Worm (Caenorhabditis elegans): ENCODE measurements around the gene xpf-1.

xpf-1 gene

DNA sequence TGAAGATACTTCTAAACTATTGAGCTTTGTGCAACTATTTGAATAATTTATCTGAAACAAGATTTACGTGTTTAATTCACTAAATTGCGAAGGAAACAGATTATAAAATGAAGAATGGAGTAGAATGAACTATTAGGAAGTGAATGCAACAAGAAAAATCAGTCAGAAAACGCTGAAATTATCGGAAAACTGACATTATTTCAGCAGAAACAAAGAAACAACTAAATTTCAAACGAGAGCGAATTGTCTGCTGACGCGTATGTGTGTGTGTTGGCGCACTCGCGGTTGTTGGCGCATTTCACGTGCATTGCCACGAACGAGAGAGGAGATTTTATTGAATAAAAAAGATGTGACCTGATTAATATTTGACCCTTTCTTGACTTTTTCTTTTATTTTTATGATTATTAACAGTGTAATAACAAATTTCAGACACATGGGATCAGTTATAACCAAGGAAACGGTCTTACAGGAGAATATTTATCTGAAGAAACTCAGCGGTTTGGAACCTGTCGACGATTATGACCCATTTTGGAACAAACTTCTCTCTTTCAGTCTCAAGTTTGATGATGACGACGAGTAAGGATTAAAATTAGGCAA lies 20.0 kb upstream of the xpf-1 start, which contains the start of the genes trr-1 and C47D12.2 (continued):
- TF ChIP-seq nfya-1 (tag; optimal IDR thresholded peaks at IDR 0.05) (no peak), zip-5 (tag; optimal IDR thresholded peaks at IDR 0.05) (no peak), gmeb-2 (tag; optimal IDR thresholded peaks at IDR 0.05) (no peak), K02D7.2 (tag; optimal IDR thresholded peaks at IDR 0.05) (no peak), tbx-2 (tag; optimal IDR thresholded peaks at IDR 0.05) (peak; percentile 48), ama-1 (optimal IDR thresholded peaks at IDR 0.05) (no peak), ceh-9 (tag; optimal IDR thresholded peaks at IDR 0.05) (no peak), dve-1 (tag; optimal IDR thresholded peaks at IDR 0.05) (no peak), sox-2 (GFP tag; IDR thresholded peaks at IDR 0.05) (no peak), C38D4.7 (GFP tag; optimal IDR thresholded peaks at IDR 0.05) (no peak), unc-3 (GFP tag; conservative IDR thresholded peaks at IDR 0.05) (no peak), unc-3 (tag; optimal IDR thresholded peaks at IDR 0.05) (peak; percentile 7), ceh-31 (tag; optimal IDR thresholded peaks at IDR 0.05) (no peak), nhr-232 (tag; optimal IDR thresholded peaks at IDR 0.05) (no peak), hlh-30 (tag; optimal IDR thresholded peaks at IDR 0.05; ENCODE audit: insufficient read depth) (peak; percentile 57)

DNA sequence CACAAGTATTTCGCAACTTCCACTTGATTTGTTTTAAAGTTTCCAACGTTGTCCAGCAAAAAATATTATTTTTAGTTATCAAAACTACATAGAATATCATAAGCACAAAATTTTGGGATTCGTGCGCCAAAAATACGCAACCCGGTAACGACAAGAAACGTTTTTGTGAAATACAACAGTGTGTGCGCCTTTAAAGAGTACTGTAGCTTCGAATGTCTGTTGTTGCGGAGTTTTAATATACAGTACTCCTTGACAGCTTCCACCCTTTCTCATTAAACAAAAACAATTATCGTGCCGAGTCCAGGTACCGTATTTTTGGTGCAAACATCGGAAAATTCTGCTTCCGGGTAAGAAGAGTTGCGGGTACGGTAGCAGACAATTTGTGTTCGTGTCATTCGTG lies 15.8 kb upstream of the xpf-1 start:
- TF ChIP-seq fkh-10 (GFP tag; optimal IDR thresholded peaks at IDR 0.05) (no peak), hlh-13 (GFP tag; optimal IDR thresholded peaks at IDR 0.05) (no peak), ceh-24 (tag; optimal IDR thresholded peaks at IDR 0.05) (no peak), eyg-1 (tag; optimal IDR thresholded peaks at IDR 0.05) (no peak), unc-86 (tag; optimal IDR thresholded peaks at IDR 0.05) (no peak), odd-2 (tag; optimal IDR thresholded peaks at IDR 0.05) (no peak), che-1 (tag; optimal IDR thresholded peaks at IDR 0.05) (no peak), hlh-8 (tag; optimal IDR thresholded peaks at IDR 0.05) (no peak), sox-4 (tag; optimal IDR thresholded peaks at IDR 0.05) (no peak), C08G9.2 (tag; optimal IDR thresholded peaks at IDR 0.05) (no peak), C38D4.7 (GFP tag; optimal IDR thresholded peaks at IDR 0.05) (no peak), hlh-30 (tag; optimal IDR thresholded peaks at IDR 0.05; ENCODE audit: insufficient read depth) (no peak), mec-3 (tag; optimal IDR thresholded peaks at IDR 0.05; ENCODE audit: borderline replicate concordance) (no peak), pros-1 (tag; optimal IDR thresholded peaks at IDR 0.05) (no peak), ceh-2 (tag; optimal IDR thresholded peaks at IDR 0.05) (no peak), lim-6 (tag; optimal IDR thresholded peaks at IDR 0.05) (no peak)

DNA sequence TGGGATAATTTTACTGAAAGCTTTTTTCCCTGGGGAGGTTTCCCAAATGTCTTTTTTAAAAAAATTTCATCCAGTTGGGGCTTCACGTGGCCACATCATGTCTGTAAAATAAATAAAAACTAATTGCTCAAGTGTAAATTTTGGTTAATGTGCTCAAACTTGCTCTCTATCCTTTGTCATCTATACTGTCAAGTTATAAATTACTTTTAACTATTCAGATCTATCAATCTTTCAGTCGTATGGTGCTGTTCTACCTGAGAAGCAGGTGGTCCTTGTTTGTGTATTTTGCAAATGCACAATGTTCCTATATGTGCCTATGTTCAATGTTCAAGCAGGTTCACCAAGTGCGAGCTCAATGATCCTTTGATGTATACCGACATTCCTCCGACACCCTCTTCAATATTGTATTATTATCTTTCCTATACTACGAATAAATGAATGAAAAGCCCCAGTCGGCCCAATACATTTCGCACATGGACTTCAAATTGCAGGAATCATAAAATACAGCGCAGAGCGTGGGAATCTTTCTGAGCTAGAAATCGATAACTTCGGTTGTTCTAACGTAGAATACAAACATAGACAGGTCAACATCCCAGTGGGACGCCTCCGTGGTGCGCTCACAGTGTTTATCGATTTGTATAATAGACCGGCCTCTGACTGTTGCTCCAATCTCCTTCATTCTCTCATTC lies 14.7 kb upstream of the xpf-1 start, which contains the start of the genes sfxn-1.4 and C47D12.4:
Gene sfxn-1.4, minus strand, starts transcription at position 101 of the 689 bp plus-strand sequence.
Gene C47D12.4, plus strand, starts transcription at position 639 of the 689 bp plus-strand sequence.
- TF ChIP-seq zip-5 (tag; optimal IDR thresholded peaks at IDR 0.05): no peak
- no peak for TF ChIP-seq ztf-16 (tag; optimal IDR thresholded peaks at IDR 0.05)
- TF ChIP-seq unc-3 (GFP tag; conservative IDR thresholded peaks at IDR 0.05): no peak
- no peak for TF ChIP-seq unc-3 (tag; optimal IDR thresholded peaks at IDR 0.05)
- no peak for TF ChIP-seq unc-86 (tag; optimal IDR thresholded peaks at IDR 0.05)
- no peak for TF ChIP-seq fkh-10 (GFP tag; optimal IDR thresholded peaks at IDR 0.05)
- no peak for TF ChIP-seq syd-9 (tag; optimal IDR thresholded peaks at IDR 0.05)
- no peak for TF ChIP-seq che-1 (tag; optimal IDR thresholded peaks at IDR 0.05)
- TF ChIP-seq hlh-13 (GFP tag; optimal IDR thresholded peaks at IDR 0.05): no peak
- no peak for TF ChIP-seq ceh-31 (tag; optimal IDR thresholded peaks at IDR 0.05)
- TF ChIP-seq hlh-30 (tag; optimal IDR thresholded peaks at IDR 0.05; ENCODE audit: insufficient read depth): no peak
- TF ChIP-seq C08G9.2 (tag; optimal IDR thresholded peaks at IDR 0.05): no peak

DNA sequence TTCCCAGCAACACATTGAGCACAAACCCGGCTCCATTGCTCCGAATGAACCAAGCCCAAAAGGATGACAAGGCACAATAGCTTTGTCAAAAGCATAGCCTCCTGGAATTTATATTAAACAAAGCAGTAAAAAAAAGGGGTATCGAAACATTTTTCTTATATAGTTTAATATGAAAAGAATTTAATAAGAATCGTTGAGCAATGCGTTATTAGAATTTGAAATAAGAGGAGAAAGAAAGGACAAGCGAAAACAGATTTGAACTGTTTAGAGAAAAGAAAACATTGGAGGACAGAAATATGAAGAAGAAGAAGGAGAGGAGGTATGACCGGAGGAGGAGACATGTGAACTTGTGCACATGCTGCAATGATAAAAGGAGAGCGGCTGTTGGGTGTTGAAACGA lies 10.8 kb upstream of the xpf-1 start, which contains the start of gene C47D12.5:
Gene C47D12.5, minus strand, starts transcription at position 101 of the 400 bp plus-strand sequence.
- TF ChIP-seq elt-2 (tag; optimal IDR thresholded peaks at IDR 0.05): no peak
- no peak for TF ChIP-seq ceh-34 (tag; optimal IDR thresholded peaks at IDR 0.05)
